Fruit fly (Drosophila melanogaster) whole organism, adult: ENCODE measurements around the gene Phf5a.

Experiments
- CG12768 ChIP-seq: fragments of 200-800 bp; sonication (Bioruptor generic); optimal IDR thresholded peaks from 2 replicates; lab custom pipeline; 2017; ENCODE audit warnings: missing biosample characterization, missing genetic modification characterization, mild to moderate bottlenecking, moderate library complexity, missing genetic modification reagents
- Crg-1 ChIP-seq: fragments of 200-800 bp; sonication (Bioruptor generic); optimal IDR thresholded peaks from 2 replicates; lab custom pipeline; 2016; ENCODE audit warnings: missing biosample characterization, missing genetic modification characterization
- Hr96 ChIP-seq: fragments of 200-800 bp; sonication (Bioruptor generic); optimal IDR thresholded peaks from 2 replicates; lab custom pipeline; 2016; ENCODE audit warnings: missing biosample characterization, missing genetic modification characterization
- pad ChIP-seq: fragments of 200-800 bp; sonication (Bioruptor generic); optimal IDR thresholded peaks from 3 replicates; lab custom pipeline; 2017; ENCODE audit warnings: missing biosample characterization, missing genetic modification characterization, mild to moderate bottlenecking, moderate library complexity, missing genetic modification reagents

DNA sequence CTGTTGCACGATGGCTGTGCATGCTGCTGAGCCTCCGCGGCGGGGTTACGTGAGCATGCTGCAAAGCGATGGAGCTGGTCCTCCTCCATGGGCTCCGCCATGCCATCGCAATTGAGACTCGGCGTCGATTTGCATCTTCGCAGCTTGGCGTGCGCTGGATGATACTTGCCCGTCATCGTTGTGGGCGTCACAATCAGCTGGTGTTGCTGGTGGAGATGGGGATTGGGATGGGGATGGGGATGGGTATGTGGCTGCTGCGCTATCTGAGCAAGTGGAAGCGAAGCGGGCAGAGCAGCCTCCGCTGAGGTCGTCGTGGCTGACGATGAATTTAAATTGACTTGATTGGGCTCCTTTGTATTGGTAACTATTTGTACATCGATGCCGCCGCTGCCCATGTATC, 27.3 kb downstream of the Phf5a start:
- TF ChIP-seq pad (GFP tag; lab: Kevin White, UChicago) (no peak), Hr96 (no peak), Crg-1 (GFP tag; lab: Kevin White, UChicago) (no peak), CG12768 (no peak)
